Worm (Caenorhabditis elegans) whole organism, midembryonic: Measurements from ENCODE around the gene F47B8.8.

ENCODE experiments used
- cog-1 ChIP-seq: sonication (generic microtip); optimal IDR thresholded peaks from 2 replicates; lab custom pipeline; 2016; ENCODE audit warnings: missing genetic modification characterization, missing compliant biosample characterization
- flt-1 ChIP-seq: fragments of 200-800 bp; sonication (Bioruptor generic); IDR thresholded peaks from 2 replicates; pipeline ENCODE4 v1.3.6; 2022; ENCODE audit warnings: missing genetic modification characterization, missing compliant biosample characterization
- klf-2 ChIP-seq: fragments of 200-800 bp; sonication (Bioruptor generic); conservative IDR thresholded peaks from 2 replicates; pipeline ENCODE4 v1.3.6; 2022; ENCODE audit warnings: missing genetic modification reagents, missing genetic modification characterization, missing compliant biosample characterization
- med-1 ChIP-seq: sonication (generic microtip); optimal IDR thresholded peaks from 2 replicates; lab custom pipeline; 2017; ENCODE audit warnings: missing genetic modification characterization, mild to moderate bottlenecking, missing compliant biosample characterization, antibody characterized with exemption, missing genetic modification reagents; ENCODE audit not compliant: insufficient read depth
- ref-1 ChIP-seq: fragments of 200-800 bp; sonication (Bioruptor generic); conservative IDR thresholded peaks from 2 replicates; pipeline ENCODE4 v1.3.6; 2022; ENCODE audit warnings: missing genetic modification reagents, missing genetic modification characterization, missing compliant biosample characterization
- tab-1 ChIP-seq: fragments of 200-800 bp; sonication (Bioruptor generic); IDR thresholded peaks from 2 replicates; pipeline ENCODE4 v1.3.6; 2022; ENCODE audit warnings: missing genetic modification characterization, missing compliant biosample characterization
- ztf-23 ChIP-seq: fragments of 200-800 bp; sonication (Bioruptor generic); IDR thresholded peaks from 2 replicates; pipeline ENCODE4 v1.3.6; 2022; ENCODE audit warnings: missing genetic modification reagents, missing genetic modification characterization, missing compliant biosample characterization
- ztf-29 ChIP-seq: fragments of 200-800 bp; sonication (Bioruptor generic); IDR thresholded peaks from 2 replicates; pipeline ENCODE4 v1.3.6; 2022; ENCODE audit warnings: missing genetic modification reagents, missing genetic modification characterization, missing compliant biosample characterization

- TF ChIP-seq ztf-23 (GFP tag; lab: Robert Waterston, UW) (no peak), cog-1 (tag; lab: Kevin White, UChicago) (no peak), ztf-29 (no peak), tab-1 (GFP tag; lab: Robert Waterston, UW) (no peak), klf-2 (GFP tag; lab: Robert Waterston, UW) (no peak), ref-1 (no peak), flt-1 (GFP tag; lab: Robert Waterston, UW) (no peak), med-1 (GFP tag; lab: Kevin White, UChicago) (no peak)
Measured at ce11 chrV:14316525-14316924, 15.0 kb upstream of the F47B8.8 start, which contains the start of gene F47B8.2.
